Worm (Caenorhabditis elegans) whole organism, L2 larva: ENCODE measurements around the gene fbxa-106.

Source experiments
- C34F6.9 ChIP-seq: fragments of 150-350 bp; optimal IDR thresholded peaks from 2 replicates; lab custom pipeline; 2014; ENCODE audit warnings: missing biosample characterization, missing genetic modification characterization
- R02D3.7 ChIP-seq: fragments of 150-350 bp; optimal IDR thresholded peaks from 2 replicates; lab custom pipeline; 2014; ENCODE audit warnings: missing biosample characterization, missing genetic modification characterization
- Y55F3AM.14 ChIP-seq: fragments of 200-800 bp; sonication (Bioruptor generic); optimal IDR thresholded peaks from 2 replicates; lab custom pipeline; 2018; ENCODE audit warnings: mild to moderate bottlenecking, missing genetic modification characterization, missing compliant biosample characterization
- ZK546.5 ChIP-seq: sonication (generic microtip); optimal IDR thresholded peaks from 2 replicates; lab custom pipeline; 2017; ENCODE audit warnings: missing biosample characterization, missing genetic modification characterization
- alr-1 ChIP-seq: fragments of 150-350 bp; optimal IDR thresholded peaks from 2 replicates; lab custom pipeline; 2014; ENCODE audit warnings: missing biosample characterization, missing genetic modification characterization
- aly-2 ChIP-seq: fragments of 150-350 bp; optimal IDR thresholded peaks from 2 replicates; lab custom pipeline; 2014; ENCODE audit warnings: missing biosample characterization, missing genetic modification characterization
- ama-1 ChIP-seq: fragments of 150-350 bp; optimal IDR thresholded peaks from 2 replicates; lab custom pipeline; 2018; ENCODE audit warnings: inconsistent platforms
- blmp-1 ChIP-seq: sonication (generic microtip); optimal IDR thresholded peaks from 2 replicates; lab custom pipeline; 2017; ENCODE audit warnings: missing genetic modification characterization, mild to moderate bottlenecking, missing compliant biosample characterization, antibody characterized with exemption, moderate library complexity; ENCODE audit not compliant: insufficient read depth
- crh-2 ChIP-seq: sonication (generic microtip); optimal IDR thresholded peaks from 2 replicates; lab custom pipeline; 2017; ENCODE audit warnings: missing biosample characterization, missing genetic modification characterization
- dmd-4 ChIP-seq: sonication (generic microtip); optimal IDR thresholded peaks from 2 replicates; lab custom pipeline; 2017; ENCODE audit warnings: missing biosample characterization, missing genetic modification characterization
- egl-27 ChIP-seq: sonication (generic microtip); optimal IDR thresholded peaks from 3 replicates; lab custom pipeline; 2017; ENCODE audit warnings: missing biosample characterization, missing genetic modification reagents, missing genetic modification characterization
- elt-1 ChIP-seq: fragments of 150-350 bp; optimal IDR thresholded peaks from 2 replicates; lab custom pipeline; 2014; ENCODE audit warnings: missing biosample characterization, missing genetic modification characterization
- elt-3 ChIP-seq: sonication (generic microtip); optimal IDR thresholded peaks from 2 replicates; lab custom pipeline; 2017; ENCODE audit warnings: missing biosample characterization, missing genetic modification characterization
- gmeb-1 ChIP-seq: fragments of 150-350 bp; optimal IDR thresholded peaks from 2 replicates; lab custom pipeline; 2014; ENCODE audit warnings: missing biosample characterization, missing genetic modification characterization
- lin-11 ChIP-seq: fragments of 150-350 bp; sonication (generic microtip); optimal IDR thresholded peaks from 2 replicates; lab custom pipeline; 2014; ENCODE audit warnings: missing biosample characterization, missing genetic modification characterization, inconsistent platforms, mixed read lengths
- lin-13 ChIP-seq: fragments of 150-350 bp; optimal IDR thresholded peaks from 2 replicates; lab custom pipeline; 2014; ENCODE audit warnings: missing biosample characterization, missing genetic modification reagents, missing genetic modification characterization
- lsy-2 ChIP-seq, 2 experiments: fragments of 150-350 bp in 1 of 2; sonication (generic microtip) in 1 of 2; optimal IDR thresholded peaks; 2 replicates each; lab custom pipeline; 2014 to 2017; ENCODE audit warnings: missing biosample characterization in 2 of 2, missing genetic modification characterization in 2 of 2
- mab-5 ChIP-seq: fragments of 150-350 bp; optimal IDR thresholded peaks from 2 replicates; lab custom pipeline; 2014; ENCODE audit warnings: missing biosample characterization, missing genetic modification characterization
- mbf-1 ChIP-seq: sonication (generic microtip); optimal IDR thresholded peaks from 2 replicates; lab custom pipeline; 2017; ENCODE audit warnings: missing biosample characterization, missing genetic modification characterization
- mdl-1 ChIP-seq, 2 experiments: fragments of 150-350 bp in 1 of 2; sonication (generic microtip) in 1 of 2; optimal IDR thresholded peaks; 2 replicates each; lab custom pipeline; 2017; ENCODE audit warnings: missing biosample characterization in 2 of 2, missing genetic modification characterization in 2 of 2
- nhr-10 ChIP-seq: sonication (generic microtip); optimal IDR thresholded peaks from 2 replicates; lab custom pipeline; 2017; ENCODE audit warnings: missing biosample characterization, missing genetic modification characterization
- nhr-11 ChIP-seq: fragments of 150-350 bp; optimal IDR thresholded peaks from 2 replicates; lab custom pipeline; 2014; ENCODE audit warnings: missing biosample characterization, missing genetic modification characterization
- nhr-12 ChIP-seq: fragments of 150-350 bp; optimal IDR thresholded peaks from 2 replicates; lab custom pipeline; 2014; ENCODE audit warnings: missing biosample characterization, missing genetic modification characterization
- nhr-129 ChIP-seq: fragments of 150-350 bp; optimal IDR thresholded peaks from 2 replicates; lab custom pipeline; 2014; ENCODE audit warnings: missing biosample characterization, missing genetic modification characterization
- nhr-21 ChIP-seq: fragments of 150-350 bp; optimal IDR thresholded peaks from 2 replicates; lab custom pipeline; 2014; ENCODE audit warnings: missing biosample characterization, missing genetic modification characterization
- nhr-237 ChIP-seq: fragments of 150-350 bp; optimal IDR thresholded peaks from 2 replicates; lab custom pipeline; 2014; ENCODE audit warnings: missing biosample characterization, missing genetic modification characterization
- nhr-6 ChIP-seq: fragments of 150-350 bp; optimal IDR thresholded peaks from 2 replicates; lab custom pipeline; 2014; ENCODE audit warnings: missing biosample characterization, missing genetic modification characterization
- nhr-77 ChIP-seq: fragments of 150-350 bp; optimal IDR thresholded peaks from 2 replicates; lab custom pipeline; 2014; ENCODE audit warnings: missing biosample characterization, missing genetic modification characterization
- peb-1 ChIP-seq: fragments of 150-350 bp; optimal IDR thresholded peaks from 2 replicates; lab custom pipeline; 2014; ENCODE audit warnings: missing biosample characterization, missing genetic modification characterization
- sem-4 ChIP-seq: fragments of 150-350 bp; optimal IDR thresholded peaks from 2 replicates; lab custom pipeline; 2014; ENCODE audit warnings: missing biosample characterization, missing genetic modification reagents, missing genetic modification characterization
- skn-1 ChIP-seq: sonication (generic microtip); optimal IDR thresholded peaks from 2 replicates; lab custom pipeline; 2017; ENCODE audit warnings: missing biosample characterization, missing genetic modification characterization
- unc-55 ChIP-seq: fragments of 150-350 bp; sonication (generic microtip); optimal IDR thresholded peaks from 3 replicates; lab custom pipeline; 2014; ENCODE audit warnings: missing biosample characterization, missing genetic modification reagents, missing genetic modification characterization
- unc-62 ChIP-seq: fragments of 150-350 bp; optimal IDR thresholded peaks from 2 replicates; lab custom pipeline; 2014; ENCODE audit warnings: missing biosample characterization, missing genetic modification reagents, missing genetic modification characterization
- zag-1 ChIP-seq: fragments of 150-350 bp; optimal IDR thresholded peaks from 2 replicates; lab custom pipeline; 2014; ENCODE audit warnings: missing biosample characterization, missing genetic modification characterization
- ztf-1 ChIP-seq: fragments of 200-800 bp; sonication (Bioruptor generic); conservative IDR thresholded peaks from 2 replicates; pipeline ENCODE4 v1.3.6; 2022; ENCODE audit warnings: missing genetic modification characterization, missing compliant biosample characterization
- ztf-11 ChIP-seq: sonication (generic microtip); optimal IDR thresholded peaks from 2 replicates; lab custom pipeline; 2017; ENCODE audit warnings: missing biosample characterization, missing genetic modification characterization
- ztf-4 ChIP-seq: fragments of 150-350 bp; optimal IDR thresholded peaks from 2 replicates; lab custom pipeline; 2014; ENCODE audit warnings: missing biosample characterization, missing genetic modification characterization

fbxa-106 gene

ce11 chrV:18107969-18108368 lies 23.0 kb upstream of the fbxa-106 start, which contains the start of gene Y37H2A.1:
Gene Y37H2A.1 (plus strand): TSS chrV:18108269.
- TF ChIP-seq ztf-1, result no peak
- TF ChIP-seq peb-1 (tag; lab: Kevin White, UChicago), result no peak
- no peak for TF ChIP-seq elt-3 (tag; lab: Kevin White, UChicago)
- no peak for TF ChIP-seq lsy-2 (tag; optimal IDR thresholded peaks at IDR 0.05; lab: Kevin White, UChicago)
- no peak for TF ChIP-seq nhr-12 (tag; lab: Kevin White, UChicago)
- TF ChIP-seq aly-2, result no peak
- TF ChIP-seq zag-1 (tag; lab: Kevin White, UChicago), result no peak
- no peak for TF ChIP-seq nhr-10 (tag; lab: Kevin White, UChicago)
- TF ChIP-seq lin-13, result no peak
- no peak for TF ChIP-seq Y55F3AM.14 (GFP tag; lab: Kevin White, UChicago)
- no peak for TF ChIP-seq R02D3.7
- no peak for TF ChIP-seq nhr-237
- TF ChIP-seq blmp-1 (tag; lab: Kevin White, UChicago), result no peak
- no peak for TF ChIP-seq ztf-11 (tag; lab: Kevin White, UChicago)
- TF ChIP-seq crh-2 (tag; lab: Kevin White, UChicago), result no peak
- TF ChIP-seq nhr-77 (tag; lab: Kevin White, UChicago), result no peak
- TF ChIP-seq ama-1, result no peak
- TF ChIP-seq nhr-129 (tag; lab: Kevin White, UChicago), result no peak
- no peak for TF ChIP-seq ztf-4 (tag; lab: Kevin White, UChicago)
- no peak for TF ChIP-seq elt-1

- TF ChIP-seq lsy-2 (tag; optimal IDR thresholded peaks at IDR 0.05; lab: Kevin White, UChicago) (no peak), mdl-1 (tag; optimal IDR thresholded peaks at IDR 0.05; lab: Kevin White, UChicago) (no peak), alr-1 (tag; lab: Kevin White, UChicago) (no peak), mab-5 (tag; lab: Kevin White, UChicago) (no peak), ztf-11 (tag; lab: Kevin White, UChicago) (no peak), ztf-4 (tag; lab: Kevin White, UChicago) (no peak), skn-1 (tag; lab: Kevin White, UChicago) (no peak), elt-3 (tag; lab: Kevin White, UChicago) (no peak)
Measured at ce11 chrV:18106055-18106454, 21.1 kb upstream of the fbxa-106 start.

ce11 chrV:18098387-18098786 lies 13.4 kb upstream of the fbxa-106 start, which contains the start of gene par-4:
Gene par-4 (plus strand): TSS chrV:18098687.
- no peak for TF ChIP-seq nhr-21 (tag; lab: Kevin White, UChicago)
- no peak for TF ChIP-seq nhr-12 (tag; lab: Kevin White, UChicago)
- no peak for TF ChIP-seq unc-55
- no peak for TF ChIP-seq nhr-11 (tag; lab: Kevin White, UChicago)
- TF ChIP-seq gmeb-1 (tag; lab: Kevin White, UChicago), result no peak
- no peak for TF ChIP-seq alr-1 (tag; lab: Kevin White, UChicago)
- TF ChIP-seq lin-13, result no peak
- TF ChIP-seq dmd-4 (tag; lab: Kevin White, UChicago), result no peak
- no peak for TF ChIP-seq nhr-6 (tag; lab: Kevin White, UChicago)
- no peak for TF ChIP-seq nhr-10 (tag; lab: Kevin White, UChicago)
- TF ChIP-seq elt-3 (tag; lab: Kevin White, UChicago), result no peak
- TF ChIP-seq mdl-1 (tag; optimal IDR thresholded peaks at IDR 0.05; lab: Kevin White, UChicago), result no peak
- no peak for TF ChIP-seq lin-11 (tag; lab: Kevin White, UChicago)
- no peak for TF ChIP-seq egl-27 (tag; lab: Kevin White, UChicago)
- TF ChIP-seq aly-2, result no peak
- no peak for TF ChIP-seq C34F6.9 (tag; lab: Kevin White, UChicago)
- TF ChIP-seq sem-4 (tag; lab: Kevin White, UChicago), result no peak
- no peak for TF ChIP-seq ztf-4 (tag; lab: Kevin White, UChicago)

- no peak for TF ChIP-seq ztf-4 (tag; lab: Kevin White, UChicago)
- no peak for TF ChIP-seq mdl-1 (tag; optimal IDR thresholded peaks at IDR 0.05; lab: Kevin White, UChicago)
- no peak for TF ChIP-seq nhr-12 (tag; lab: Kevin White, UChicago)
- TF ChIP-seq nhr-129 (tag; lab: Kevin White, UChicago), result no peak
- no peak for TF ChIP-seq unc-62
- no peak for TF ChIP-seq nhr-21 (tag; lab: Kevin White, UChicago)
- no peak for TF ChIP-seq mbf-1 (tag; lab: Kevin White, UChicago)
- TF ChIP-seq unc-55, result no peak
- no peak for TF ChIP-seq ZK546.5 (tag; lab: Kevin White, UChicago)
- no peak for TF ChIP-seq peb-1 (tag; lab: Kevin White, UChicago)
- no peak for TF ChIP-seq lin-13
Measured at ce11 chrV:18093941-18094340, 8.9 kb upstream of the fbxa-106 start.
